Worm (Caenorhabditis elegans): ENCODE results near the gene nhr-195.
A peak's percentile ranks its signal among the peaks of the same experiment; 100 is the strongest.

Gene nhr-195

DNA sequence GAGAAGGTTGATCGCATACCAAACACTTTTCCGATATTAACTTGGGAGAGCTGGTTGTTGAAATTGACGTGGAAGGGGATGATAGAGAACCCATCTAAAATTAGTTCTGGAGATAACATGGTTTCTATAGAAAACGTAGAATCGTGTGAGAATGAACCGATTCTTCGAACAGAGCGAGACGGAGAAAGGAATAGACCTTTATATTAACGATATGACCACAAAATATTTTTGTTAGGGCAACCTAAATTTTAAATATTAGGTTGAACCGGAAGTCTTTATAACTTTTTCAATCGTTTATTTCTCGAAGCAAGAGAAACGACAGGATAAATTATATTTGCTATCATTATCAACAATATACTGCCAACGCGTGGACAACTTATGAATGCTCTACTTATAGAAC lies 6.1 kb downstream of the nhr-195 start, which contains the start of gene nhr-219:
Gene nhr-219 (minus strand): TSS at position 101 of the 400 bp plus-strand sequence.
- no peak for TF ChIP-seq ztf-4 (tag; optimal IDR thresholded peaks at IDR 0.05)
- TF ChIP-seq nhr-237 (tag; optimal IDR thresholded peaks at IDR 0.05) = no peak
- TF ChIP-seq ama-1 (optimal IDR thresholded peaks at IDR 0.05) = no peak
- no peak for TF ChIP-seq elt-3 (tag; optimal IDR thresholded peaks at IDR 0.05)
- no peak for TF ChIP-seq nfya-1 (tag; optimal IDR thresholded peaks at IDR 0.05; ENCODE audit: insufficient read depth)
- TF ChIP-seq nhr-25 (tag; optimal IDR thresholded peaks at IDR 0.05) = no peak

DNA sequence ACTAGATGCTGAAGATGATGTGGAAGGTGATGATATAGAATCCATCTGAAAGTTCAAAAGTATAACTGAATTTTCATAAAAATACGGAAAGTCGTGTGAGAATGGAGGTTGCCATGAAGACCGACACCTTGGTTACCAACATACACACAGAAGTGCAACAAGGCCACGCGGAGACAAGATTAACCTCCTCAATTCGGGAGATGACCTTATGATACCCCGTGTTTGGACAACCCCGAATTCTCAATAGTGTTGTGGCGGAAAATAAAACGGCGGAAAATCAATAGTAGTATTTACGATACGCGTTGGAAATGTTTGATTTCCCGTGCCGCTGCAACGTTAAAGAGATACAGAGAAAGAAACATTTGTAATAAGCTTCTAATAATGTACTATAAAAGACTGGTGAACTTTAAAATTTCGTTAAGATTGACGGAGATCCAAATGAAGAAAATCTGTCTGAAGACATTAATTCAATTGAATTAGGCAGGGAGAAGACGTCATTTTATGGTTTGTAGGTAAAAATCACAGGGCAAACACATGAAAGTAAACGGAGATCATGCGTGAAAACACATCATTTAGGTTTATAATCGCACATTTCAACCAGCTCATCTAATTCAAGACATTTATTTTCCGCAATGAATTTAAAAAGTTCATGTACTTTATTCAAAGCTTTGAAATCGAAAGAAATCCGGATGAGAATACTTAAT lies 8.0 kb downstream of the nhr-195 start, which contains the start of gene nhr-44:
Gene nhr-44 (minus strand): TSS at position 51 of the 704 bp plus-strand sequence.
- no peak for TF ChIP-seq ceh-9 (tag; optimal IDR thresholded peaks at IDR 0.05)
- TF ChIP-seq unc-62 (GFP tag; optimal IDR thresholded peaks at IDR 0.05) = no peak
- TF ChIP-seq ztf-4 (tag; optimal IDR thresholded peaks at IDR 0.05) = no peak
- no peak for TF ChIP-seq elt-2 (tag; optimal IDR thresholded peaks at IDR 0.05)
- peak; percentile 46 for TF ChIP-seq pha-4 (tag; optimal IDR thresholded peaks at IDR 0.05)
- no peak for TF ChIP-seq mml-1 (tag; optimal IDR thresholded peaks at IDR 0.05)
- TF ChIP-seq daf-12 (tag; optimal IDR thresholded peaks at IDR 0.05) = no peak
- TF ChIP-seq lsy-12 (tag; optimal IDR thresholded peaks at IDR 0.05) = no peak
- TF ChIP-seq fos-1 (tag; optimal IDR thresholded peaks at IDR 0.05) = no peak
- TF ChIP-seq egl-27 (tag; optimal IDR thresholded peaks at IDR 0.05) = no peak
- no peak for TF ChIP-seq nhr-23 (tag; optimal IDR thresholded peaks at IDR 0.05)
- TF ChIP-seq nhr-25 (tag; optimal IDR thresholded peaks at IDR 0.05) = peak; percentile 78
- no peak for TF ChIP-seq nfya-1 (tag; optimal IDR thresholded peaks at IDR 0.05; ENCODE audit: insufficient read depth)

DNA sequence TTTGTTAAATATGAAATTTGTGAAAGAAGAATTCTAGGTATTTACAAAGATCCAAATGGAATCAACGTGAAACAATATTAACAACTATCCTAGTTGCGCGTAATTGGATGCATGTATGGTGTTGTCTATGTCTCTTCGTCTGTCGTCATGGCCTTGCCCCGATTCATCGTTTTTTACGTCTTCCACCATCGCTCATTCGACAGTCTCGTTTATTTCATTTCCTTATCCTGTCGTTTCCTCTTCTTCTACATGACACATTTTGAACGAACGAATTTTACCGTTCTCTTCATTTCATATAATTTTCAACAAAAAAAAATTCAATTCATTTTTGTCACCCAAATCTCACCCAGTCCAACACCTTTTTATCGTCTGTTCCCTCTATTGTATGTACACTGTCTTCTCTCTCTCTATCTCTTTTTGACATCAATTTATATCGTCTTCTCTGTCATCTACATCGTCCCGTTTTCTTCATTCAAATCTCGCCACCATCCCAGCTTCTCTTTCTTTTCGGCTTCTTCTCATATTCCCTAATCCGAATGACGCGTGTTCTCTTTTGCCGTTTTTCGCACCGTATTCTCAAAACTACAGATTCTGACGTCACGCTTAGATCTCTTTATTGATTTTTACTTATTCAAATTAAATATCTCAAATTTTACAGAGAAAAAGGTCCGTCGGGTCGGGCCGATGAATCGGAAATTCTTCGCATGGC lies 15.6 kb downstream of the nhr-195 start, which contains the start of gene ttc-17:
Gene ttc-17 (plus strand): TSS at position 659 of the 709 bp plus-strand sequence.
- TF ChIP-seq nhr-25 (tag; optimal IDR thresholded peaks at IDR 0.05) (peak; percentile 65), nhr-28 (tag; optimal IDR thresholded peaks at IDR 0.05) (no peak), tbx-2 (tag; optimal IDR thresholded peaks at IDR 0.05) (no peak), nhr-237 (tag; optimal IDR thresholded peaks at IDR 0.05) (no peak), elt-3 (tag; optimal IDR thresholded peaks at IDR 0.05) (no peak), nhr-23 (tag; optimal IDR thresholded peaks at IDR 0.05) (no peak)

DNA sequence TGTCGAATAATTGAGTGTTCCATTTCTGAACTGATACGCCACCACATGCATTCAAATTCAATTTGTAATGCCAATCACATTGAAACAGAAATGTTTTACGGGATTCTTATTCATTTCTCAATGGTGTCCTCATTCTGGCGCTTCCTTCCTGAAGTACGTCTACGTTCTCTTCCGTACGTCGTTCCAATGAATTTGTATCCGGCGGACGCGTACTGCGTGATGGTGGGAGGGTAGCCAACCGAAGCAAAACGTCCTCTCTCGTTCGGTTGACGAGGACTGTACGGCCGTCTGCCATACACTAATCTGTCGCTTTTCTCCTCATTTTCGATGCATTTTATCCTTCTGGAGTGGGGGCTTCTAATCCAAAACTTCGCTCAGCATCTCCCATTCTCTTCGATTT lies 22.3 kb downstream of the nhr-195 start:
- TF ChIP-seq nhr-25 (tag; optimal IDR thresholded peaks at IDR 0.05) (no peak), nhr-43 (tag; optimal IDR thresholded peaks at IDR 0.05; ENCODE audit: poor library complexity, severe bottlenecking) (no peak), fos-1 (tag; optimal IDR thresholded peaks at IDR 0.05) (no peak), tbx-2 (tag; optimal IDR thresholded peaks at IDR 0.05) (no peak), fkh-10 (GFP tag; optimal IDR thresholded peaks at IDR 0.05) (no peak), nfya-1 (tag; optimal IDR thresholded peaks at IDR 0.05; ENCODE audit: insufficient read depth) (no peak), ceh-16 (tag; optimal IDR thresholded peaks at IDR 0.05) (no peak), nhr-12 (tag; optimal IDR thresholded peaks at IDR 0.05) (no peak), jun-1 (tag; optimal IDR thresholded peaks at IDR 0.05) (no peak), sea-2 (GFP tag; optimal IDR thresholded peaks at IDR 0.05) (no peak), ztf-11 (tag; optimal IDR thresholded peaks at IDR 0.05) (no peak), mdl-1 (tag; optimal IDR thresholded peaks at IDR 0.05) (no peak), ceh-82 (tag; optimal IDR thresholded peaks at IDR 0.05) (no peak), mml-1 (tag; optimal IDR thresholded peaks at IDR 0.05) (no peak), lin-15B (tag; optimal IDR thresholded peaks at IDR 0.05) (no peak), egl-5 (tag; optimal IDR thresholded peaks at IDR 0.05) (no peak), elt-2 (tag; optimal IDR thresholded peaks at IDR 0.05) (no peak), nhr-23 (tag; optimal IDR thresholded peaks at IDR 0.05) (no peak), nhr-77 (tag; optimal IDR thresholded peaks at IDR 0.05) (no peak)

DNA sequence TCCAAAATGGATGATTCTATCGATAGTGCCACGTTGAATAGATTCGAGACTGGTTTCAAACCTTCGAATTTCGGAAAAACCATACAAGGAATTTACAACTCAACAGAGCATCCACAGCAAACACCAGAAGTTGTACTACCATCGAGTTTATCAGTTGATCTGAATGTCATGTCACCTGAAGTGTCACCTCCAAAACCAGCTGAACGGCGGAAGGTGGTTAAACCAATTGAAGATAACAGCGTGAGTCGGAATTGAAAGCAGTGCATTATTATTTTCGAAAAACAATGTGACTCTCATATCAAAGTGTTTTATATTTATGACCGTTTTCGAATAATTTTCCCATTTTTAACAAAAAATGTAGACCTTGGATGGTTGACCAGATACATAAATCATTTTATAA lies 23.2 kb downstream of the nhr-195 start:
- TF ChIP-seq elt-2 (tag; optimal IDR thresholded peaks at IDR 0.05) = peak; percentile 82
- no peak for TF ChIP-seq nhr-25 (tag; optimal IDR thresholded peaks at IDR 0.05)
- TF ChIP-seq unc-39 (tag; optimal IDR thresholded peaks at IDR 0.05) = no peak
- TF ChIP-seq mdl-1 (tag; optimal IDR thresholded peaks at IDR 0.05) = no peak
- TF ChIP-seq ztf-11 (tag; optimal IDR thresholded peaks at IDR 0.05) = no peak
- TF ChIP-seq pqm-1 (tag; optimal IDR thresholded peaks at IDR 0.05) = peak; percentile 66

Data from whole organism, L3 larva.